Worm (Caenorhabditis elegans) whole organism, L1 larva: ENCODE results near the gene cdc-25.3.

ENCODE experiments used
- C16A3.4 ChIP-seq: fragments of 150-350 bp; optimal IDR thresholded peaks from 2 replicates; lab custom pipeline; 2014; ENCODE audit warnings: missing biosample characterization, missing genetic modification characterization
- alr-1 ChIP-seq: fragments of 200-800 bp; sonication (Bioruptor generic); optimal IDR thresholded peaks from 2 replicates; lab custom pipeline; 2018; ENCODE audit warnings: borderline replicate concordance, mild to moderate bottlenecking, missing genetic modification characterization, missing compliant biosample characterization
- ama-1 ChIP-seq: fragments of 150-350 bp; optimal IDR thresholded peaks from 2 replicates; lab custom pipeline; 2014
- blmp-1 ChIP-seq: fragments of 150-350 bp; optimal IDR thresholded peaks from 2 replicates; lab custom pipeline; 2014; ENCODE audit warnings: missing biosample characterization, missing genetic modification characterization
- ceh-8 ChIP-seq: fragments of 200-800 bp; sonication (Bioruptor generic); optimal IDR thresholded peaks from 2 replicates; lab custom pipeline; 2018; ENCODE audit warnings: mild to moderate bottlenecking, missing genetic modification characterization, moderate library complexity, missing compliant biosample characterization
- ceh-88 ChIP-seq: fragments of 200-800 bp; sonication (Bioruptor generic); IDR thresholded peaks from 2 replicates; pipeline ENCODE4 v1.3.6; 2022; ENCODE audit warnings: missing genetic modification characterization, missing compliant biosample characterization
- efl-1 ChIP-seq, 4 experiments: fragments of 150-350 bp; optimal IDR thresholded peaks in 3 of 4; peaks in 1 of 4; 1 replicate in 1 of 4; 2 replicates in 3 of 4; lab custom pipeline; 2014; ENCODE audit warnings: missing biosample characterization in 2 of 4, missing genetic modification characterization in 2 of 4, missing genetic modification reagents in 2 of 4
- elt-3 ChIP-seq, 6 experiments: fragments of 150-350 bp in 1 of 6; sonication (generic microtip); optimal IDR thresholded peaks; 2 replicates each; lab custom pipeline; 2017 to 2018; ENCODE audit warnings: missing biosample characterization in 6 of 6, missing genetic modification characterization in 6 of 6, inconsistent platforms in 1 of 6
- ets-5 ChIP-seq: fragments of 200-800 bp; sonication (Bioruptor generic); IDR thresholded peaks from 2 replicates; pipeline ENCODE4 v1.3.6; 2022; ENCODE audit warnings: missing genetic modification characterization, missing compliant biosample characterization
- fos-1 ChIP-seq: fragments of 150-350 bp; optimal IDR thresholded peaks from 2 replicates; lab custom pipeline; 2014; ENCODE audit warnings: missing biosample characterization, missing genetic modification characterization
- jun-1 ChIP-seq: fragments of 150-350 bp; optimal IDR thresholded peaks from 2 replicates; lab custom pipeline; 2014; ENCODE audit warnings: missing biosample characterization, missing genetic modification reagents, missing genetic modification characterization
- lin-14 ChIP-seq: fragments of 200-800 bp; sonication (Bioruptor generic); optimal IDR thresholded peaks from 2 replicates; lab custom pipeline; 2018; ENCODE audit warnings: mild to moderate bottlenecking, missing genetic modification characterization, moderate library complexity, missing compliant biosample characterization
- lin-15B ChIP-seq: fragments of 150-350 bp; sonication (generic microtip); optimal IDR thresholded peaks from 3 replicates; lab custom pipeline; 2014; ENCODE audit warnings: missing biosample characterization, missing genetic modification characterization
- lin-35 ChIP-seq, 2 experiments: fragments of 150-350 bp; optimal IDR thresholded peaks; 2 replicates each; lab custom pipeline; 2014; ENCODE audit warnings: missing biosample characterization in 2 of 2, missing genetic modification characterization in 2 of 2, missing genetic modification reagents in 2 of 2
- lsy-2 ChIP-seq, 2 experiments: fragments of 150-350 bp; optimal IDR thresholded peaks; 2 replicates each; lab custom pipeline; 2014; ENCODE audit warnings: missing biosample characterization in 2 of 2, missing genetic modification characterization in 2 of 2
- mdl-1 ChIP-seq, 2 experiments: fragments of 150-350 bp; optimal IDR thresholded peaks; 2 replicates each; lab custom pipeline; 2014 to 2017; ENCODE audit warnings: missing biosample characterization in 2 of 2, missing genetic modification characterization in 2 of 2, inconsistent platforms in 1 of 2
- mep-1 ChIP-seq: fragments of 150-350 bp; optimal IDR thresholded peaks from 2 replicates; lab custom pipeline; 2014; ENCODE audit warnings: missing biosample characterization, missing genetic modification characterization
- nhr-20 ChIP-seq: sonication (generic microtip); optimal IDR thresholded peaks from 2 replicates; lab custom pipeline; 2016; ENCODE audit warnings: mild to moderate bottlenecking, missing genetic modification characterization, missing compliant biosample characterization
- nhr-71 ChIP-seq: sonication (generic microtip); optimal IDR thresholded peaks from 2 replicates; lab custom pipeline; 2016; ENCODE audit warnings: mild to moderate bottlenecking, missing genetic modification characterization, moderate library complexity, missing compliant biosample characterization
- nhr-84 ChIP-seq: sonication (generic microtip); optimal IDR thresholded peaks from 2 replicates; lab custom pipeline; 2017; ENCODE audit warnings: missing biosample characterization, missing genetic modification characterization
- nhr-85 ChIP-seq: sonication (generic microtip); peaks from one replicate; lab custom pipeline; 2016; ENCODE audit warnings: missing genetic modification characterization, inconsistent platforms, missing compliant biosample characterization
- rnt-1 ChIP-seq: sonication (generic microtip); optimal IDR thresholded peaks from 2 replicates; lab custom pipeline; 2016; ENCODE audit warnings: mild to moderate bottlenecking, missing genetic modification characterization, moderate library complexity, missing compliant biosample characterization
- skn-1 ChIP-seq: fragments of 150-350 bp; optimal IDR thresholded peaks from 2 replicates; lab custom pipeline; 2014; ENCODE audit warnings: missing biosample characterization, missing genetic modification characterization
- swsn-7 ChIP-seq: sonication (generic microtip); optimal IDR thresholded peaks from 2 replicates; lab custom pipeline; 2016; ENCODE audit warnings: missing genetic modification characterization, missing compliant biosample characterization
- tbx-2 ChIP-seq: sonication (generic microtip); optimal IDR thresholded peaks from 2 replicates; lab custom pipeline; 2016; ENCODE audit warnings: missing genetic modification characterization, missing compliant biosample characterization
- unc-130 ChIP-seq: fragments of 150-350 bp; optimal IDR thresholded peaks from 2 replicates; lab custom pipeline; 2017; ENCODE audit warnings: missing biosample characterization, missing genetic modification characterization, inconsistent platforms
- vab-15 ChIP-seq: sonication (generic microtip); optimal IDR thresholded peaks from 2 replicates; lab custom pipeline; 2017; ENCODE audit warnings: missing genotype, mild to moderate bottlenecking, missing genetic modification characterization, missing compliant biosample characterization
- xbp-1 ChIP-seq: sonication (generic microtip); optimal IDR thresholded peaks from 2 replicates; lab custom pipeline; 2016; ENCODE audit warnings: missing genetic modification characterization, missing compliant biosample characterization
- ztf-11 ChIP-seq, 2 experiments: sonication (generic microtip); optimal IDR thresholded peaks; 2 replicates each; lab custom pipeline; 2016 to 2017; ENCODE audit warnings: missing genetic modification characterization in 2 of 2, missing biosample characterization in 1 of 2, missing compliant biosample characterization in 1 of 2

The cdc-25.3 gene

DNA sequence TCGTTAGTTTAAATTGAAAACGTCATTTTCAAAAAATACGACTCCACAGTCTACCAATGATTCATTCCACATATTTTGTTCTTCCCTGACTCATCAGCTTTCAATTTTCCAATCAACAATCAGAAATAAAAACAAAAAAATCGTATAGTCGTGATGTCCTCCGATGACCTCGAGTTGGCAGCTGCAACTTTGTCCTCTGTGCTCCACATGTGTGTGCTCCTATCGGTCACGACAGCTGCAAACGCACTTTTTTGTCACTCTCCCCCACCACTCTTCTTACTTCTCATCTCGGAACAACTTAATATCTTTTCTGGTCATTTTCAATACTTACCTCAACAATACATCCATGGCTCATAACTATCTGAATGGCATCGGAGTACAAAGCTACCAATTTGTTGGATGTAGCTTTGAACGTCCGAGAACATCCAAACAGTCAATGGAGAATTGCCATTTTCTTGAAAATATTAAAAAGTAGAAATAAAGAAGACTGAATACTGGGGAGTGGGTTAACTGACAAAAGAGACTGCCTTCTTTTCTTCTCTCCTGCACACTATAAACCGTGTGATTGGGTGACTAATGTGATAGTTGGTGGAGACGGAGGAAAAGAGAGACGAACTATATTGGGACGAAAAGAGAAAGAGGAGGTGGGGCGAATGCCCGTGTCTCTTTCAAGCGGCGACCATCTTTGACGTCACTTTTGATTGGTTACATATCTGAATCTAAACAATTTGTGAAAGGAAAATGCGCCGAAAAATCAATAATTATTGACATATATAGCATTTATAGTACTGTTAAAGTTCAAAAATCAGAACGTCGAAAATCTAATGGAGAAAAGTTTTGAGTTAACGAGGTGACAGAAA, 50.5 kb downstream of the cdc-25.3 start:
- peak; percentile 91 for TF ChIP-seq blmp-1 (tag; lab: Kevin White, UChicago)
- TF ChIP-seq efl-1 (optimal IDR thresholded peaks at IDR 0.05; lab: Kevin White, UChicago), result no peak
- peak in 1 of 2 experiments; percentile 73 for TF ChIP-seq efl-1 (GFP tag; optimal IDR thresholded peaks at IDR 0.05 in 1 of 2; lab: Kevin White, UChicago)
- no peak for TF ChIP-seq ceh-88 (GFP tag; lab: Robert Waterston, UW)
- TF ChIP-seq tbx-2, result no peak
- TF ChIP-seq ama-1 (lab: Kevin White, UChicago), result peak; percentile 80
- no peak for TF ChIP-seq swsn-7 (tag; lab: Kevin White, UChicago)
- peak; percentile 44 for TF ChIP-seq rnt-1 (tag; lab: Kevin White, UChicago)
- TF ChIP-seq lin-15B, result no peak
- peak; percentile 10 for TF ChIP-seq xbp-1 (tag; lab: Kevin White, UChicago)
- TF ChIP-seq elt-3 (tag; optimal IDR thresholded peaks at IDR 0.05; lab: Kevin White, UChicago), result peak in 1 of 6 experiments; percentile 75
- no peak for TF ChIP-seq ztf-11 (tag; optimal IDR thresholded peaks at IDR 0.05; lab: Kevin White, UChicago)
- TF ChIP-seq mdl-1 (tag; optimal IDR thresholded peaks at IDR 0.05; lab: Kevin White, UChicago), result peak in 1 of 2 experiments; percentile 45
- TF ChIP-seq nhr-84, result no peak
- TF ChIP-seq lin-14 (GFP tag; lab: Kevin White, UChicago), result peak; percentile 49
- peak; percentile 62 for TF ChIP-seq nhr-20
- TF ChIP-seq mep-1 (tag; lab: Kevin White, UChicago), result peak; percentile 33
- TF ChIP-seq vab-15 (tag; lab: Kevin White, UChicago), result peak; percentile 5
- peak; percentile 4 for TF ChIP-seq C16A3.4 (tag; lab: Kevin White, UChicago)
- TF ChIP-seq unc-130 (tag; lab: Kevin White, UChicago), result peak; percentile 2
- peak; percentile 8 for TF ChIP-seq skn-1 (tag; lab: Kevin White, UChicago)
- TF ChIP-seq lsy-2 (tag; optimal IDR thresholded peaks at IDR 0.05; lab: Kevin White, UChicago), result peak; percentile 6 to 13
- no peak for TF ChIP-seq fos-1 (tag; lab: Kevin White, UChicago)
- no peak for TF ChIP-seq alr-1 (tag; lab: Kevin White, UChicago)
- no peak for TF ChIP-seq ceh-8
- TF ChIP-seq lin-35 (GFP tag; optimal IDR thresholded peaks at IDR 0.05; lab: Kevin White, UChicago), result peak in 1 of 2 experiments; percentile 61
- peak; percentile 81 for TF ChIP-seq nhr-85 (tag; lab: Kevin White, UChicago)
- TF ChIP-seq ets-5 (GFP tag; lab: Robert Waterston, UW), result no peak
- peak; percentile 10 for TF ChIP-seq jun-1 (tag; lab: Kevin White, UChicago)
- peak; percentile 16 for TF ChIP-seq nhr-71 (tag; lab: Kevin White, UChicago)
